Worm (Caenorhabditis elegans): Measurements from ENCODE around the gene math-3.

DNA sequence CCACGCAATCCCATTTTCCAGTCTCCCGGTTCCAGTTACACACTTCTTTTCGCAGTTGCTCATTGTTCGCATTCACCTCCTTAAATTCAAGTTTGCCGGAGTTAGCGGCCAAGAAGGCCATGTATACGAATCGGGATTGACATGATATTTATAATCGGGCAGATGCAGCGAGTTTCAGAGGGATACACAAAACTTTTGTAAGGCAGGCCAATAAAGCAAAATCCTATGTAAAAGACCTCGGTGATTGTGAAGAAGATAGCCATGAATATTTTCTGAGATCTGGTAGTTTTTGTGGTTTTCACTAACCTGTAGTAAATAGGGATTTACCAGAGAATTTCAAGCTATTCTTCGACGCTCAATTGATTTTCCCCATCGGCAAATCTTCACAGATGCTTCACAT, 5.2 kb upstream of the math-3 start:
- TF ChIP-seq dao-5 (tag; optimal IDR thresholded peaks at IDR 0.05): no peak
- TF ChIP-seq him-1 (tag; optimal IDR thresholded peaks at IDR 0.05): no peak
- TF ChIP-seq W03F9.2 (tag; optimal IDR thresholded peaks at IDR 0.05): no peak
